Worm (Caenorhabditis elegans): ENCODE measurements around the gene rga-8.
A peak's percentile ranks its signal among the peaks of the same experiment; 100 is the strongest.

Gene rga-8

DNA sequence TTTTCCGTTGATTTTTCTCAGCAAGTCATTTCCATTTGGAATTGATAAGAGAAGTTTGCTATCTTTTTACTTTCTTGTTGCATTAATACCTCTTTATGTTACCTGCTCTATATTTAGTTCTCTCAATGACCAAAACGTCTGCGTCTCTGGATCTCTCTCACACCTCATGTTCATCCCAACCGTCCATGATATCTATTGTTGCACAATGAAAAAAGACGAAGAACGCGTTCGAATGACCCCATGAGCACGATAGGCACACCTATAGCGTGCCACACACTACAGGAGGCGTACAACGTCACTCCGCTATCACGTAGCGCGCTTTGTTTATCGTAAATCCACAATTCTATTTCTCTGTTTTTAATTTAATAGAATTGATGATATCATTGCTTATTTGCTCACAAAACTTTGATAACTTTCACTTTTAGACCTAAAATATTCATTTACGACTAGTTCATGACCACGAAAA, 371 bp downstream of the rga-8 start, which contains the start of gene Y34B4A.2 (continued):
- TF ChIP-seq egl-27 (tag; optimal IDR thresholded peaks at IDR 0.05) (no peak), fkh-2 (tag; optimal IDR thresholded peaks at IDR 0.05) (no peak), ama-1 (optimal IDR thresholded peaks at IDR 0.05) (no peak), skn-1 (tag; optimal IDR thresholded peaks at IDR 0.05) (no peak), lin-15B (tag; optimal IDR thresholded peaks at IDR 0.05) (peak; percentile 41), fos-1 (tag; optimal IDR thresholded peaks at IDR 0.05) (no peak)

DNA sequence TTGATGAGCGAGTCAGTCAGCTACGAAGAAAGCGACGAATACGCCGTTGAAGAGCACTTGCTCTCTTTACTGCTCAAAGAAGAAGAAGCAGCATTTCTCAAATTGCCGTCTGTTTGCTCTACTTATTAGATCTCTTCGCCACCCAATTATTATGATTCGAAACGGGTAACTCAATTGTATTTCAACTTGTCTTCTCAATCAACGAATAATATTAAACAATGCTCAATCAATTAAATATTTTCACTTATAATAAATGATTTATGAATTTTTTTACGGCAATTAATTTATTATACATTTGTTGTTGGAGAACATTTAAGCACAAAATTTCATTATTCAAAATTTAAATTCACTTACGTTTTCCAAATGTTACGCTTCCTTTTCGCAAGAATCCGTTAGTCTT, 1.3 kb downstream of the rga-8 start:
- no peak for TF ChIP-seq tbx-2 (tag; optimal IDR thresholded peaks at IDR 0.05)
- TF ChIP-seq elt-1 (tag; optimal IDR thresholded peaks at IDR 0.05), result no peak
- TF ChIP-seq ztf-4 (tag; optimal IDR thresholded peaks at IDR 0.05), result no peak
- TF ChIP-seq jun-1 (tag; optimal IDR thresholded peaks at IDR 0.05), result no peak
- TF ChIP-seq nfya-1 (tag; optimal IDR thresholded peaks at IDR 0.05; ENCODE audit: insufficient read depth), result no peak
- no peak for TF ChIP-seq zag-1 (tag; optimal IDR thresholded peaks at IDR 0.05)
- no peak for TF ChIP-seq fos-1 (tag; optimal IDR thresholded peaks at IDR 0.05)
- TF ChIP-seq ceh-82 (tag; optimal IDR thresholded peaks at IDR 0.05), result no peak
- TF ChIP-seq unc-62 (GFP tag; optimal IDR thresholded peaks at IDR 0.05), result no peak
- TF ChIP-seq nhr-25 (tag; optimal IDR thresholded peaks at IDR 0.05), result no peak
- TF ChIP-seq nhr-67 (tag; optimal IDR thresholded peaks at IDR 0.05), result no peak
- TF ChIP-seq ceh-16 (tag; optimal IDR thresholded peaks at IDR 0.05), result no peak
- TF ChIP-seq nhr-77 (tag; optimal IDR thresholded peaks at IDR 0.05), result no peak
- TF ChIP-seq mdl-1 (tag; optimal IDR thresholded peaks at IDR 0.05), result no peak
- TF ChIP-seq egl-5 (tag; optimal IDR thresholded peaks at IDR 0.05), result no peak
- no peak for TF ChIP-seq mml-1 (tag; optimal IDR thresholded peaks at IDR 0.05)
- TF ChIP-seq ZK546.5 (tag; optimal IDR thresholded peaks at IDR 0.05), result no peak
- TF ChIP-seq egl-27 (tag; optimal IDR thresholded peaks at IDR 0.05), result no peak
- TF ChIP-seq daf-12 (tag; optimal IDR thresholded peaks at IDR 0.05), result no peak
- TF ChIP-seq R02D3.7 (tag; optimal IDR thresholded peaks at IDR 0.05), result no peak

DNA sequence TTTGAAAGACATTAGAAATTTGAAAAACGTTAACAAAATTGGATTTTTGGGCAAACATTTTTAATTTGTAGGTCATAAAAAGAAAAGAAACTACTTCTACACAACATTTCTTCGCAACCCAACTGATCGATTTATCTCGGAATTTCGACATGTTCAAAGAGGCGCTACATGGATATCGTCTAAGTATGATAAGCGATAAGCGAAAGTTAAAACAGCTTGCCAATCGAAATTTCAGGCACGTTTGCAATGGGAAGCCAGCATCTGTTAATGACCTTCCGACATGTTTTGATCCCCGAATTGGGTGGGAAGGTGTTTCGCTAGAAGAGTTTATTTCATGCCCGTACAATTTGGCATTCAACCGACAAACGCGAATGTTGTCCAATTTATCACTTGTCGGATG, 2.8 kb downstream of the rga-8 start:
- no peak for TF ChIP-seq pqm-1 (tag; optimal IDR thresholded peaks at IDR 0.05)
- no peak for TF ChIP-seq mdl-1 (tag; optimal IDR thresholded peaks at IDR 0.05)
- no peak for TF ChIP-seq ama-1 (optimal IDR thresholded peaks at IDR 0.05)
- TF ChIP-seq lin-39 (tag; optimal IDR thresholded peaks at IDR 0.05), result no peak
- no peak for TF ChIP-seq nhr-43 (tag; optimal IDR thresholded peaks at IDR 0.05; ENCODE audit: poor library complexity, severe bottlenecking)
- TF ChIP-seq unc-39 (tag; optimal IDR thresholded peaks at IDR 0.05), result no peak
- no peak for TF ChIP-seq egl-5 (tag; optimal IDR thresholded peaks at IDR 0.05)
- no peak for TF ChIP-seq elt-3 (tag; optimal IDR thresholded peaks at IDR 0.05)
- TF ChIP-seq nhr-11 (tag; optimal IDR thresholded peaks at IDR 0.05), result no peak
- no peak for TF ChIP-seq nhr-25 (tag; optimal IDR thresholded peaks at IDR 0.05)
- TF ChIP-seq lsy-12 (tag; optimal IDR thresholded peaks at IDR 0.05), result no peak
- TF ChIP-seq lin-15B (tag; optimal IDR thresholded peaks at IDR 0.05), result no peak
- no peak for TF ChIP-seq ztf-4 (tag; optimal IDR thresholded peaks at IDR 0.05)
- no peak for TF ChIP-seq egl-27 (tag; optimal IDR thresholded peaks at IDR 0.05)
- no peak for TF ChIP-seq ZK546.5 (tag; optimal IDR thresholded peaks at IDR 0.05)
- TF ChIP-seq tbx-2 (tag; optimal IDR thresholded peaks at IDR 0.05), result no peak
- TF ChIP-seq nhr-28 (tag; optimal IDR thresholded peaks at IDR 0.05), result no peak

DNA sequence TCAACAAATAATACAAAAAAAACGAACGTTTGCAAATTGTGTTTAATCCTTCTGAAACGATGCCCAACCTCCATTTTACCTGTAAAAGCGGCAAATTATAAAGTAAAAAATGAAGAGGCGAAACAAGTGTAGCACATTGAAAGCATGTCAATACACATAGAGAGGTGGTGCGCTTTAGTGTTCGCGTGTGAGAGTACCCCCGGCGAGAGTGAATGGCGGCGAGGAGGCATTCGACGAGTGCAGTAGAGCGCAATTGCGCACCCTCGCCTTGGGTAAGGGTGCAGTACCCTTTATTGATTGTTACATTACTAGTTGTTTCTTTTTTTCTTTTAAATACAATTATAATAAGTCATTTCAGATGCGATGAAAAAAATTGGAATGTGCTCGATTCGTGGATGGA, 4.4 kb downstream of the rga-8 start, which contains the start of gene hst-6:
TSS of gene hst-6 (plus strand) at position 353 of the 400 bp plus-strand sequence.
- peak; percentile 61 for TF ChIP-seq R02D3.7 (tag; optimal IDR thresholded peaks at IDR 0.05)
- TF ChIP-seq nhr-23 (tag; optimal IDR thresholded peaks at IDR 0.05), result peak; percentile 40
- TF ChIP-seq nhr-25 (tag; optimal IDR thresholded peaks at IDR 0.05), result peak; percentile 66
- TF ChIP-seq ceh-82 (tag; optimal IDR thresholded peaks at IDR 0.05), result no peak
- no peak for TF ChIP-seq nhr-12 (tag; optimal IDR thresholded peaks at IDR 0.05)
- peak; percentile 55 for TF ChIP-seq egl-5 (tag; optimal IDR thresholded peaks at IDR 0.05)
- TF ChIP-seq pha-4 (tag; optimal IDR thresholded peaks at IDR 0.05), result peak; percentile 79
- peak; percentile 81 for TF ChIP-seq lin-39 (tag; optimal IDR thresholded peaks at IDR 0.05)
- peak; percentile 47 for TF ChIP-seq pqm-1 (tag; optimal IDR thresholded peaks at IDR 0.05)
- TF ChIP-seq nhr-43 (tag; optimal IDR thresholded peaks at IDR 0.05; ENCODE audit: poor library complexity, severe bottlenecking), result peak; percentile 29
- TF ChIP-seq hmg-11 (tag; optimal IDR thresholded peaks at IDR 0.05), result peak; percentile 78
- no peak for TF ChIP-seq tbx-2 (tag; optimal IDR thresholded peaks at IDR 0.05)
- TF ChIP-seq elt-2 (tag; optimal IDR thresholded peaks at IDR 0.05), result peak; percentile 68
- peak; percentile 75 for TF ChIP-seq snpc-4 (tag; optimal IDR thresholded peaks at IDR 0.05)
- TF ChIP-seq lsy-12 (tag; optimal IDR thresholded peaks at IDR 0.05), result no peak
- TF ChIP-seq fos-1 (tag; optimal IDR thresholded peaks at IDR 0.05), result no peak
- peak; percentile 68 for TF ChIP-seq lin-15B (tag; optimal IDR thresholded peaks at IDR 0.05)
- no peak for TF ChIP-seq skn-1 (tag; optimal IDR thresholded peaks at IDR 0.05)
- TF ChIP-seq nfya-1 (tag; optimal IDR thresholded peaks at IDR 0.05; ENCODE audit: insufficient read depth), result peak; percentile 72
- peak; percentile 35 for TF ChIP-seq ceh-28 (tag; optimal IDR thresholded peaks at IDR 0.05)

Data from whole organism, L3 larva.